Fruit fly (Drosophila melanogaster): ENCODE measurements around the gene CG3386.
A peak's percentile ranks its signal among the peaks of the same experiment; 100 is the strongest.

Gene CG3386

dm6 chr3L:698748-699367, 16.6 kb upstream of the CG3386 start, which contains the start of gene CG13894 (continued):
- TF ChIP-seq CG3838 (GFP tag; optimal IDR thresholded peaks at IDR 0.05) (peak; percentile 12), ara (GFP tag; IDR thresholded peaks at IDR 0.05) (no peak), Jarid2 (GFP tag; optimal IDR thresholded peaks at IDR 0.05) (peak; percentile 63), vvl (GFP tag; IDR thresholded peaks at IDR 0.05) (peak; percentile 54), Fer1 (GFP tag; optimal IDR thresholded peaks at IDR 0.05) (peak; percentile 29), CG6791 (GFP tag; IDR thresholded peaks at IDR 0.05; ENCODE audit: partially characterized antibody) (peak; percentile 88), Hr39 (optimal IDR thresholded peaks at IDR 0.05) (no peak), lab (GFP tag; optimal IDR thresholded peaks at IDR 0.05) (peak; percentile 37), amos (GFP tag; IDR thresholded peaks at IDR 0.05; ENCODE audit: partially characterized antibody) (peak; percentile 31; the same call in 1 of the 2 replicates), ci (GFP tag; IDR thresholded peaks at IDR 0.05) (peak; percentile 71; the same call in 2 of the 3 replicates), Bteb2 (GFP tag; optimal IDR thresholded peaks at IDR 0.05) (peak; percentile 37), BtbVII (GFP tag; optimal IDR thresholded peaks at IDR 0.05) (peak; percentile 52), Ptx1 (GFP tag; IDR thresholded peaks at IDR 0.05) (0 out of 2 replicates have a peak, but pooled peaks have one; percentile 19), gro (GFP tag; optimal IDR thresholded peaks at IDR 0.05) (peak; percentile 23), CG12769 (tag; optimal IDR thresholded peaks at IDR 0.05) (peak; percentile 94), Drgx (GFP tag; IDR thresholded peaks at IDR 0.05) (peak; percentile 31; the same call in 1 of the 2 replicates), chinmo (GFP tag; IDR thresholded peaks at IDR 0.05; ENCODE audit: partially characterized antibody) (peak; percentile 82; the same call in 2 of the 4 replicates), slp2 (GFP tag; optimal IDR thresholded peaks at IDR 0.05) (peak; percentile 25), CG15514 (GFP tag; optimal IDR thresholded peaks at IDR 0.05) (peak; percentile 56), Optix (GFP tag; IDR thresholded peaks at IDR 0.05) (0 out of 3 replicates have a peak, but pooled peaks have one; percentile 17), CG2199 (GFP tag; IDR thresholded peaks at IDR 0.05) (peak; percentile 92), knrl (GFP tag; IDR thresholded peaks at IDR 0.05; ENCODE audit: partially characterized antibody) (peak; percentile 20; the same call in 1 of the 3 replicates), CG8765 (GFP tag; IDR thresholded peaks at IDR 0.05) (0 out of 2 replicates have a peak, but pooled peaks have one; percentile 7), Adf1 (GFP tag; IDR thresholded peaks at IDR 0.05) (peak; percentile 90; the same call in 1 of the 2 replicates), chm (GFP tag; IDR thresholded peaks at IDR 0.05) (peak; percentile 77), CG10274 (GFP tag; optimal IDR thresholded peaks at IDR 0.05) (peak; percentile 21), Eip74EF (GFP tag; optimal IDR thresholded peaks at IDR 0.05) (no peak), CG1603 (tag; optimal IDR thresholded peaks at IDR 0.05) (peak; percentile 13), Dll (GFP tag; IDR thresholded peaks at IDR 0.05; ENCODE audit: partially characterized antibody) (0 out of 4 replicates have a peak, but pooled peaks have one; percentile 38), CG11695 (GFP tag; IDR thresholded peaks at IDR 0.05) (peak; percentile 13; the same call in 1 of the 3 replicates), cas (GFP tag; IDR thresholded peaks at IDR 0.05) (no peak), Camta (GFP tag; optimal IDR thresholded peaks at IDR 0.05) (no peak), CG42726 (GFP tag; IDR thresholded peaks at IDR 0.05; ENCODE audit: partially characterized antibody) (peak; percentile 24; the same call in 1 of the 2 replicates), CG17328 (GFP tag; IDR thresholded peaks at IDR 0.05) (no peak), sens-2 (GFP tag; IDR thresholded peaks at IDR 0.05) (0 out of 2 replicates have a peak, but pooled peaks have one; percentile 22), Chrac-16 (GFP tag; optimal IDR thresholded peaks at IDR 0.05) (no peak), so (GFP tag; IDR thresholded peaks at IDR 0.05) (peak; percentile 58; the same call in 2 of the 3 replicates), tna (GFP tag; IDR thresholded peaks at IDR 0.05; ENCODE audit: partially characterized antibody) (peak; percentile 22; the same call in 1 of the 2 replicates), chn (GFP tag; optimal IDR thresholded peaks at IDR 0.05) (no peak), PHDP (tag; optimal IDR thresholded peaks at IDR 0.05) (peak; percentile 19), Bgb (GFP tag; IDR thresholded peaks at IDR 0.05; ENCODE audit: partially characterized antibody) (peak; percentile 46; the same call in 1 of the 2 replicates), abd-A (tag; optimal IDR thresholded peaks at IDR 0.05) (peak; percentile 66), CG11560 (tag; IDR thresholded peaks at IDR 0.05) (no peak), en (GFP tag; optimal IDR thresholded peaks at IDR 0.05) (no peak), z (GFP tag; IDR thresholded peaks at IDR 0.05) (peak; percentile 68; the same call in 1 of the 3 replicates), Atf3 (GFP tag; optimal IDR thresholded peaks at IDR 0.05) (peak; percentile 3), B-H2 (GFP tag; optimal IDR thresholded peaks at IDR 0.05) (no peak)
